Fruit fly (Drosophila melanogaster): ENCODE results near the gene CG14692.

DNA sequence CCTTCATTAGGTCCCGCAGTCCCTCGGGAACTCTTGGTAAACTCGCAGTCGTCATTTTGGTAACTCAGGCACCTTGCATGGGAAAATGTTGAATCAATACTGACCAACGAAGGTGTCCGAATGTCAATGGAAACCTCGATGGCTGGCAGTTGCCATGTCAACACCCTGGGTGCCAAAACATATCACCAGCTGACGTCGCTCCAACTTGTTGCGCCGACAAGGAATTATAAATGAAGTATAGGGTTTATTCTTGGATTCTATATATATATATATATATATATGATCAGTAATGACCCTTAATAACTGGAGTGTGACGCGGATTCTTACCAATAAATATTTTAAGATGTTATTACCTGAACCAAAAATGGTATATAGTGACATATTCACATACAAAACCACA is at the start of gene CG14692:
- TF ChIP-seq CG32121 (GFP tag; IDR thresholded peaks at IDR 0.05) (no peak), CG9948 (tag; optimal IDR thresholded peaks at IDR 0.05) (no peak), CG14655 (GFP tag; optimal IDR thresholded peaks at IDR 0.05) (no peak), CG15710 (tag; optimal IDR thresholded peaks at IDR 0.05) (no peak), gl (tag; optimal IDR thresholded peaks at IDR 0.05) (no peak), CG8301 (tag; optimal IDR thresholded peaks at IDR 0.05) (no peak), CG4496 (GFP tag; IDR thresholded peaks at IDR 0.05) (no peak), EcR (GFP tag; optimal IDR thresholded peaks at IDR 0.05) (no peak), Pif1B (GFP tag; optimal IDR thresholded peaks at IDR 0.05) (no peak), CG34367 (tag; optimal IDR thresholded peaks at IDR 0.05) (no peak)
